Worm (Caenorhabditis elegans) whole organism, midembryonic: ENCODE measurements around the gene T24D3.2.

ENCODE experiments used
- T22C8.4 ChIP-seq: fragments of 200-800 bp; sonication (Bioruptor generic); IDR thresholded peaks from 2 replicates; pipeline ENCODE4 v1.3.6; 2022; ENCODE audit warnings: missing genetic modification characterization, missing compliant biosample characterization
- cog-1 ChIP-seq: sonication (generic microtip); optimal IDR thresholded peaks from 2 replicates; lab custom pipeline; 2016; ENCODE audit warnings: missing genetic modification characterization, missing compliant biosample characterization
- med-1 ChIP-seq: sonication (generic microtip); optimal IDR thresholded peaks from 2 replicates; lab custom pipeline; 2017; ENCODE audit warnings: missing genetic modification characterization, mild to moderate bottlenecking, missing compliant biosample characterization, antibody characterized with exemption, missing genetic modification reagents; ENCODE audit not compliant: insufficient read depth

DNA sequence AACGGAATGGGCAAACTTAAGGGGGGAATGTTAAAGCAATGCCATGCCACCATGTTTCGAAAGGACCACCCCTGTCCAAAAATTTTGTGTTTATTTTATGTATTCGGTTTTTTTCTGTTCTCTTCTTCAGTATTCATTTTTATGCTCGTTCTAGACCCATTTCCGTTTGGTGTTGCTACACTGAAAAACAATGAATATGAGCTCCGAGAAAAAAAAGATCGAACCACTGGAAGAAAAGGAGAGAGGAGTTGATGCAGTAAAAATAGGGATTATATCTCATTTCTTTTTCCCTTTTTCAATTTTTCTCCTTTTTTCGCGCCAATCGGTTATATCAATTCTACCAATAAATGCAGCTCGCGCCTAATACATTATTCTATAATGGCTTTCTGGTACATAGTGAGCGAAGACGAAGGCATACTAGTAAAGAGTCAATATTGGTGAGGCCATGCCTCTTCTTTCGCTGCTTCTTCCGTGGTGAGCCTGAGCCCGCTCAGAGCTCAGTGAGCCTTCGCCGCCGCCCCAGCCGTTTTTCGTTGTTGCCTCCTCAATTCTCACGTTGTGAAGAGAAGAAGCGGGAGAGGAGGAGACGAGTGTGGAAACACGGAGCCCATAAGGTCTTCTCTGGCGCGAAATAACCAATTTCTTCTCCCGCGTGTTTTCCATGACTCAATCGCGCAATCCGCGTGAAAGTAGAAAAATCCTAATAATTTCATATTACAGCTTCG, 14.6 kb downstream of the T24D3.2 start:
- TF ChIP-seq med-1 (GFP tag; lab: Kevin White, UChicago) (no peak), T22C8.4 (GFP tag; lab: Robert Waterston, UW) (no peak), cog-1 (tag; lab: Kevin White, UChicago) (no peak)
